Fruit fly (Drosophila melanogaster): Measurements from ENCODE around the gene Nepl8.
A peak's percentile ranks its signal among the peaks of the same experiment; 100 is the strongest.

Nepl8 gene

dm6 chr2L:16526015-16526518 lies 38.1 kb downstream of the Nepl8 start (continued):
- no peak for TF ChIP-seq inv (GFP tag; IDR thresholded peaks at IDR 0.05; ENCODE audit: partially characterized antibody)
- peak; percentile 80 for TF ChIP-seq gro (GFP tag; optimal IDR thresholded peaks at IDR 0.05)
- TF ChIP-seq PHDP (tag; optimal IDR thresholded peaks at IDR 0.05): peak; percentile 15
- TF ChIP-seq unc-4 (GFP tag; IDR thresholded peaks at IDR 0.05; ENCODE audit: partially characterized antibody): 0 out of 2 replicates have a peak, but pooled peaks have one; percentile 38
- peak; percentile 42 for TF ChIP-seq org-1 (GFP tag; optimal IDR thresholded peaks at IDR 0.05)
- peak; percentile 38 for TF ChIP-seq gcm (GFP tag; optimal IDR thresholded peaks at IDR 0.05)
- TF ChIP-seq MESR4 (GFP tag; optimal IDR thresholded peaks at IDR 0.05): no peak
- TF ChIP-seq sqz (GFP tag; optimal IDR thresholded peaks at IDR 0.05): peak; percentile 79
- no peak for TF ChIP-seq corto (GFP tag; optimal IDR thresholded peaks at IDR 0.05)
- peak; percentile 88 for TF ChIP-seq CG13624 (GFP tag; optimal IDR thresholded peaks at IDR 0.05)
- peak; percentile 40; the same call in 1 of the 2 replicates for TF ChIP-seq E2f1 (GFP tag; IDR thresholded peaks at IDR 0.05)
- TF ChIP-seq CG2875 (GFP tag; optimal IDR thresholded peaks at IDR 0.05): peak; percentile 38
- peak; percentile 53; the same call in 1 of the 3 replicates for TF ChIP-seq ken (GFP tag; IDR thresholded peaks at IDR 0.05)
- peak; percentile 33 for TF ChIP-seq CG2202 (tag; optimal IDR thresholded peaks at IDR 0.05)
- peak; percentile 21; the same call in 1 of the 2 replicates for TF ChIP-seq CG14014 (GFP tag; IDR thresholded peaks at IDR 0.05)
- 0 out of 2 replicates have a peak, but pooled peaks have one; percentile 29 for TF ChIP-seq MBD-R2 (GFP tag; IDR thresholded peaks at IDR 0.05)
- no peak for TF ChIP-seq tll (GFP tag; optimal IDR thresholded peaks at IDR 0.05)
- TF ChIP-seq CG15011 (GFP tag; optimal IDR thresholded peaks at IDR 0.05): no peak
- peak; percentile 11 for TF ChIP-seq salm (tag; optimal IDR thresholded peaks at IDR 0.05)
- 0 out of 2 replicates have a peak, but pooled peaks have one; percentile 31 for TF ChIP-seq sna (GFP tag; IDR thresholded peaks at IDR 0.05; ENCODE audit: partially characterized antibody)
- TF ChIP-seq CG34224 (GFP tag; IDR thresholded peaks at IDR 0.05; ENCODE audit: partially characterized antibody): peak; percentile 69
- peak; percentile 96 for TF ChIP-seq sd (tag; optimal IDR thresholded peaks at IDR 0.05)
- TF ChIP-seq Dll (GFP tag; IDR thresholded peaks at IDR 0.05; ENCODE audit: partially characterized antibody): no peak; the same call in 3 of the 4 replicates
- no peak for TF ChIP-seq CG5180 (GFP tag; optimal IDR thresholded peaks at IDR 0.05)
- peak; percentile 56 for TF ChIP-seq D19A (tag; optimal IDR thresholded peaks at IDR 0.05)
- TF ChIP-seq abd-A (tag; optimal IDR thresholded peaks at IDR 0.05): peak; percentile 98
- peak; percentile 15 for TF ChIP-seq dmrt99B (tag; optimal IDR thresholded peaks at IDR 0.05)
- TF ChIP-seq kah (GFP tag; optimal IDR thresholded peaks at IDR 0.05): peak; percentile 43
- TF ChIP-seq CG7987 (GFP tag; optimal IDR thresholded peaks at IDR 0.05): peak; percentile 27
- peak; percentile 52 for TF ChIP-seq CG9932 (GFP tag; IDR thresholded peaks at IDR 0.05)
- no peak for TF ChIP-seq lov (optimal IDR thresholded peaks at IDR 0.05)
- TF ChIP-seq lov (GFP tag; IDR thresholded peaks at IDR 0.05): no peak
- TF ChIP-seq CG15269 (tag; optimal IDR thresholded peaks at IDR 0.05): peak; percentile 41
- TF ChIP-seq CG13296 (GFP tag; optimal IDR thresholded peaks at IDR 0.05): peak; percentile 31
- TF ChIP-seq pb (GFP tag; optimal IDR thresholded peaks at IDR 0.05): peak; percentile 34
- peak; percentile 74 for TF ChIP-seq ci (GFP tag; IDR thresholded peaks at IDR 0.05)
- no peak for TF ChIP-seq Dp (GFP tag; optimal IDR thresholded peaks at IDR 0.05)
- no peak for TF ChIP-seq hkb (optimal IDR thresholded peaks at IDR 0.05)
- TF ChIP-seq hkb (GFP tag; IDR thresholded peaks at IDR 0.05): 0 out of 2 replicates have a peak, but pooled peaks have one; percentile 28
- no peak for TF ChIP-seq tin (GFP tag; optimal IDR thresholded peaks at IDR 0.05)
- TF ChIP-seq CG9609 (GFP tag; optimal IDR thresholded peaks at IDR 0.05): peak; percentile 3
- TF ChIP-seq CG32532 (GFP tag; IDR thresholded peaks at IDR 0.05): peak; percentile 58
- TF ChIP-seq peb (GFP tag; IDR thresholded peaks at IDR 0.05): 0 out of 2 replicates have a peak, but pooled peaks have one; percentile 15
- peak; percentile 52 for TF ChIP-seq lab (GFP tag; optimal IDR thresholded peaks at IDR 0.05)
- 0 out of 2 replicates have a peak, but pooled peaks have one; percentile 18 for TF ChIP-seq CkIIα-i1 (GFP tag; IDR thresholded peaks at IDR 0.05)
- TF ChIP-seq CG9817 (tag; optimal IDR thresholded peaks at IDR 0.05): no peak
- peak; percentile 45 for TF ChIP-seq Hmr (GFP tag; optimal IDR thresholded peaks at IDR 0.05)
- TF ChIP-seq ewg (GFP tag; optimal IDR thresholded peaks at IDR 0.05): peak; percentile 34
- peak; percentile 97 for TF ChIP-seq Med (GFP tag)

Measured in whole organism, embryonic.